Worm (Caenorhabditis elegans) whole organism, mixed stage, embryonic: Measurements from ENCODE around the gene irld-9.

Source experiments
- ceh-83 ChIP-seq: fragments of 200-800 bp; sonication (Bioruptor generic); optimal IDR thresholded peaks from 2 replicates; lab custom pipeline; 2018; ENCODE audit warnings: mild to moderate bottlenecking, missing genetic modification characterization, missing compliant biosample characterization
- ces-1 ChIP-seq: fragments of 150-350 bp; optimal IDR thresholded peaks from 2 replicates; lab custom pipeline; 2014; ENCODE audit warnings: missing biosample characterization, missing genetic modification reagents, missing genetic modification characterization
- hlh-1 ChIP-seq: fragments of 150-350 bp; optimal IDR thresholded peaks from 2 replicates; lab custom pipeline; 2014; ENCODE audit warnings: missing biosample characterization, missing genetic modification reagents, missing genetic modification characterization
- lsy-2 ChIP-seq: fragments of 150-350 bp; optimal IDR thresholded peaks from 2 replicates; lab custom pipeline; 2014; ENCODE audit warnings: missing biosample characterization, missing genetic modification characterization
- mab-5 ChIP-seq: fragments of 150-350 bp; optimal IDR thresholded peaks from 2 replicates; lab custom pipeline; 2014; ENCODE audit warnings: missing biosample characterization, missing genetic modification characterization
- mep-1 ChIP-seq: fragments of 150-350 bp; optimal IDR thresholded peaks from 2 replicates; lab custom pipeline; 2017; ENCODE audit warnings: missing biosample characterization, missing genetic modification reagents, missing genetic modification characterization, inconsistent platforms
- nhr-237 ChIP-seq: fragments of 150-350 bp; optimal IDR thresholded peaks from 2 replicates; lab custom pipeline; 2014; ENCODE audit warnings: missing biosample characterization, missing genetic modification characterization
- nhr-76 ChIP-seq: sonication (generic microtip); optimal IDR thresholded peaks from 2 replicates; lab custom pipeline; 2017; ENCODE audit warnings: missing biosample characterization, missing genetic modification characterization
- pha-4 ChIP-seq: fragments of 150-350 bp; optimal IDR thresholded peaks from 2 replicates; lab custom pipeline; 2018; ENCODE audit warnings: missing biosample characterization, missing genetic modification reagents, missing genetic modification characterization
- snpc-4 ChIP-seq: fragments of 150-350 bp; optimal IDR thresholded peaks from 2 replicates; lab custom pipeline; 2014; ENCODE audit warnings: missing biosample characterization, missing genetic modification characterization
- unc-120 ChIP-seq: sonication (generic microtip); optimal IDR thresholded peaks from 2 replicates; lab custom pipeline; 2017; ENCODE audit warnings: missing genetic modification characterization, missing compliant biosample characterization; ENCODE audit not compliant: poor library complexity, severe bottlenecking
- unc-62 ChIP-seq: fragments of 150-350 bp; optimal IDR thresholded peaks from 2 replicates; lab custom pipeline; 2014; ENCODE audit warnings: missing biosample characterization, missing genetic modification reagents, missing genetic modification characterization
- zip-8 ChIP-seq: fragments of 150-350 bp; optimal IDR thresholded peaks from 2 replicates; lab custom pipeline; 2014; ENCODE audit warnings: missing biosample characterization, missing genetic modification characterization
- ztf-11 ChIP-seq: fragments of 150-350 bp; optimal IDR thresholded peaks from 2 replicates; lab custom pipeline; 2014; ENCODE audit warnings: missing biosample characterization, missing genetic modification characterization

DNA sequence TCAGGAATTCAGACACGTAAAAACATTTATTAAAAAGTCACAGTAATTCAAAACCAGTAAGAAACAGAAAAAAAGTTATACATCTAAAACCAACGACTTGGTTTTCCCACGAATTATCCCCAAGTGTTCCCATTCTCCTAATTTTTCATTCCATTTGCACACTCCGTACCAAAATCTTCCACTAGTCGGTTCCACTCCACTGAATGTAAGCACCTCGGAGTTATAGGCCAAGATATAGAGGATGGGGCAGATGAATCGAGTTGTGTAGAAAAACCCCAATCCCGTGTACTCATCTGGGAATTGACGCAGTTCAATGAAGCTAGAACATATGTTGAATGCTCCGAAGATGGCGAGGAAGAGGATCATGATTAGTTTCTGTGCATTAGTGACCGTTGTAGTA is 48.5 kb upstream of the irld-9 start:
- TF ChIP-seq nhr-237 (tag; lab: Kevin White, UChicago) (no peak), ces-1 (no peak), snpc-4 (tag; lab: Kevin White, UChicago) (no peak), nhr-76 (tag; lab: Kevin White, UChicago) (no peak), lsy-2 (tag; lab: Kevin White, UChicago) (no peak), mab-5 (tag; lab: Kevin White, UChicago) (no peak), mep-1 (tag; lab: Kevin White, UChicago) (no peak), ztf-11 (no peak), unc-120 (tag; lab: Kevin White, UChicago) (no peak), ceh-83 (GFP tag; lab: Kevin White, UChicago) (no peak), unc-62 (GFP tag; lab: Kevin White, UChicago) (no peak), pha-4 (no peak), hlh-1 (tag; lab: Kevin White, UChicago) (no peak), zip-8 (tag; lab: Kevin White, UChicago) (no peak)
